Fruit fly (Drosophila melanogaster) whole organism, embryonic: Measurements from ENCODE around the gene Polr2F.

Experiments used
- Bdp1 ChIP-seq: fragments of 200-800 bp; sonication (Bioruptor generic); optimal IDR thresholded peaks from 3 replicates; lab custom pipeline; 2016; ENCODE audit warnings: missing biosample characterization, missing genetic modification characterization
- C15 ChIP-seq: fragments of 200-800 bp; sonication (Bioruptor generic); IDR thresholded peaks from 3 replicates; pipeline ENCODE4 v1.3.6; 2022; ENCODE audit warnings: missing biosample characterization, missing genetic modification characterization
- CG11504 ChIP-seq: fragments of 200-800 bp; sonication (Bioruptor generic); optimal IDR thresholded peaks from 3 replicates; lab custom pipeline; 2019; ENCODE audit warnings: missing biosample characterization, mild to moderate bottlenecking, missing genetic modification characterization, moderate library complexity
- CG11560 ChIP-seq: fragments of 200-800 bp; sonication (Bioruptor generic); IDR thresholded peaks from 3 replicates; pipeline ENCODE4 v1.3.6; 2022; ENCODE audit warnings: missing biosample characterization, missing genetic modification characterization
- CG12155 ChIP-seq: fragments of 200-800 bp; sonication (Bioruptor generic); optimal IDR thresholded peaks from 3 replicates; lab custom pipeline; 2016; ENCODE audit warnings: missing biosample characterization, missing genetic modification characterization
- CG13287 ChIP-seq: fragments of 200-800 bp; sonication (Bioruptor generic); IDR thresholded peaks from 2 replicates; pipeline ENCODE4 v1.3.6; 2022; ENCODE audit warnings: missing biosample characterization, missing genetic modification characterization; ENCODE audit not compliant: partially characterized antibody
- CG13296 ChIP-seq: fragments of 200-800 bp; sonication (Bioruptor generic); optimal IDR thresholded peaks from 3 replicates; lab custom pipeline; 2018; ENCODE audit warnings: missing biosample characterization, mild to moderate bottlenecking, missing genetic modification characterization
- CG15073 ChIP-seq: fragments of 200-800 bp; sonication (Bioruptor generic); optimal IDR thresholded peaks from 2 replicates; lab custom pipeline; 2016; ENCODE audit warnings: missing biosample characterization, missing genetic modification characterization
- CG15479 ChIP-seq: fragments of 200-800 bp; sonication (Bioruptor generic); optimal IDR thresholded peaks from 3 replicates; lab custom pipeline; 2019; ENCODE audit warnings: missing biosample characterization, mild to moderate bottlenecking, missing genetic modification characterization, moderate library complexity
- CG2712 ChIP-seq: fragments of 200-800 bp; optimal IDR thresholded peaks from 3 replicates; lab custom pipeline; 2019; ENCODE audit warnings: missing biosample characterization, mild to moderate bottlenecking, missing genetic modification characterization, moderate library complexity
- CG31388 ChIP-seq: fragments of 200-800 bp; sonication (Bioruptor generic); optimal IDR thresholded peaks from 2 replicates; lab custom pipeline; 2016; ENCODE audit warnings: missing biosample characterization, missing genetic modification characterization
- CG3163 ChIP-seq: fragments of 200-800 bp; sonication (Bioruptor generic); optimal IDR thresholded peaks from 3 replicates; lab custom pipeline; 2016; ENCODE audit warnings: missing biosample characterization, missing genetic modification characterization
- CG32772 ChIP-seq: fragments of 200-800 bp; sonication (Bioruptor generic); IDR thresholded peaks from 2 replicates; pipeline ENCODE4 v1.3.6; 2022; ENCODE audit warnings: missing biosample characterization, missing genetic modification characterization
- CG4854 ChIP-seq: fragments of 200-800 bp; sonication (Bioruptor generic); optimal IDR thresholded peaks from 2 replicates; lab custom pipeline; 2016; ENCODE audit warnings: missing biosample characterization, missing genetic modification characterization, inconsistent platforms
- CG5180 ChIP-seq: fragments of 200-800 bp; sonication (Bioruptor generic); optimal IDR thresholded peaks from 3 replicates; lab custom pipeline; 2017; ENCODE audit warnings: missing biosample characterization, missing genetic modification characterization, mild to moderate bottlenecking, moderate library complexity, missing genetic modification reagents
- CG7372 ChIP-seq: fragments of 200-800 bp; sonication (Bioruptor generic); IDR thresholded peaks from 2 replicates; pipeline ENCODE4 v1.3.6; 2022; ENCODE audit warnings: missing biosample characterization, missing genetic modification characterization
- CG7839 ChIP-seq: fragments of 200-800 bp; sonication (Bioruptor generic); optimal IDR thresholded peaks from 3 replicates; lab custom pipeline; 2018; ENCODE audit warnings: missing biosample characterization, mild to moderate bottlenecking, missing genetic modification characterization, moderate library complexity
- CG8944 ChIP-seq: fragments of 200-800 bp; sonication (Bioruptor generic); optimal IDR thresholded peaks from 3 replicates; lab custom pipeline; 2016; ENCODE audit warnings: missing biosample characterization, missing genetic modification characterization
- CHES-1-like ChIP-seq: fragments of 200-800 bp; sonication (Bioruptor generic); optimal IDR thresholded peaks from 2 replicates; lab custom pipeline; 2016; ENCODE audit warnings: missing biosample characterization, missing genetic modification characterization
- D19B ChIP-seq: fragments of 200-800 bp; sonication (Bioruptor generic); optimal IDR thresholded peaks from 2 replicates; lab custom pipeline; 2017; ENCODE audit warnings: missing biosample characterization, mild to moderate bottlenecking, missing genetic modification characterization
- Deaf1 ChIP-seq: fragments of 200-800 bp; optimal IDR thresholded peaks from 3 replicates; lab custom pipeline; 2019; ENCODE audit warnings: missing biosample characterization, mild to moderate bottlenecking, missing genetic modification characterization, moderate library complexity
- Dek ChIP-seq: fragments of 200-800 bp; sonication (Bioruptor generic); optimal IDR thresholded peaks from 3 replicates; lab custom pipeline; 2019; ENCODE audit warnings: missing biosample characterization, mild to moderate bottlenecking, missing genetic modification characterization, moderate library complexity
- E2f2 ChIP-seq: fragments of 200-800 bp; sonication (Bioruptor generic); IDR thresholded peaks from 2 replicates; pipeline ENCODE4 v1.3.6; 2022; ENCODE audit warnings: missing biosample characterization, missing genetic modification characterization
- Fer2 ChIP-seq: fragments of 200-800 bp; sonication (Bioruptor generic); optimal IDR thresholded peaks from 2 replicates; lab custom pipeline; 2018; ENCODE audit warnings: missing biosample characterization, mild to moderate bottlenecking, missing genetic modification characterization, moderate library complexity
- GATAe ChIP-seq: fragments of 200-800 bp; sonication (Bioruptor generic); conservative IDR thresholded peaks from 2 replicates; pipeline ENCODE4 v1.3.6; 2022; ENCODE audit warnings: missing biosample characterization, missing genetic modification characterization
- H2.0 ChIP-seq: fragments of 200-800 bp; sonication (Bioruptor generic); IDR thresholded peaks from 2 replicates; pipeline ENCODE4 v1.3.6; 2022; ENCODE audit warnings: missing biosample characterization, missing genetic modification characterization
- Hmr ChIP-seq: fragments of 200-800 bp; sonication (Bioruptor generic); optimal IDR thresholded peaks from 3 replicates; lab custom pipeline; 2017; ENCODE audit warnings: mild to moderate bottlenecking, missing biosample characterization, missing genetic modification reagents, missing genetic modification characterization
- Hsf ChIP-seq: fragments of 200-800 bp; sonication (Bioruptor generic); optimal IDR thresholded peaks from 3 replicates; lab custom pipeline; 2016; ENCODE audit warnings: missing biosample characterization, missing genetic modification characterization
- Oaz ChIP-seq: fragments of 200-800 bp; sonication (Bioruptor generic); IDR thresholded peaks from 2 replicates; pipeline ENCODE4 v1.3.6; 2022; ENCODE audit warnings: missing biosample characterization, missing genetic modification characterization
- PHDP ChIP-seq: fragments of 200-800 bp; sonication (Bioruptor generic); optimal IDR thresholded peaks from 3 replicates; lab custom pipeline; 2018; ENCODE audit warnings: missing biosample characterization, mild to moderate bottlenecking, missing genetic modification characterization, moderate library complexity
- Xbp1 ChIP-seq: fragments of 200-800 bp; sonication (Bioruptor generic); optimal IDR thresholded peaks from 3 replicates; lab custom pipeline; 2016; ENCODE audit warnings: missing biosample characterization, mild to moderate bottlenecking, missing genetic modification characterization
- croc ChIP-seq: fragments of 200-800 bp; sonication (Bioruptor generic); conservative IDR thresholded peaks from 3 replicates; pipeline ENCODE4 v1.3.6; 2022; ENCODE audit warnings: missing biosample characterization, missing genetic modification characterization
- ems ChIP-seq: fragments of 200-800 bp; sonication (Bioruptor generic); optimal IDR thresholded peaks from 3 replicates; lab custom pipeline; 2016; ENCODE audit warnings: missing biosample characterization, missing genetic modification characterization
- fd102C ChIP-seq: fragments of 200-800 bp; sonication (Bioruptor generic); optimal IDR thresholded peaks from 2 replicates; lab custom pipeline; 2018; ENCODE audit warnings: missing biosample characterization, mild to moderate bottlenecking, missing genetic modification characterization, moderate library complexity
- gro ChIP-seq: fragments of 200-800 bp; sonication (Bioruptor generic); optimal IDR thresholded peaks from 2 replicates; lab custom pipeline; 2016; ENCODE audit warnings: missing biosample characterization, missing genetic modification characterization
- ind ChIP-seq: fragments of 200-800 bp; sonication (Bioruptor generic); optimal IDR thresholded peaks from 3 replicates; lab custom pipeline; 2016; ENCODE audit warnings: missing biosample characterization, missing genetic modification characterization
- mld ChIP-seq: fragments of 200-800 bp; sonication (Bioruptor generic); IDR thresholded peaks from 3 replicates; pipeline ENCODE4 v1.3.6; 2022; ENCODE audit warnings: missing biosample characterization, missing genetic modification characterization; ENCODE audit not compliant: partially characterized antibody
- pan ChIP-seq, 4 experiments: fragments of >200 bp in 3 of 4; fragments of 200-800 bp in 1 of 4; sonication (Bioruptor generic) in 1 of 4; optimal IDR thresholded peaks in 3 of 4; IDR thresholded peaks in 1 of 4; 2 replicates each; pipeline versions ENCODE4 v1.3.6 to Lab custom; 2017 to 2022; ENCODE audit warnings: missing biosample characterization in 2 of 4, missing genetic modification characterization in 2 of 4, mixed read lengths in 1 of 4
- peb ChIP-seq: fragments of 200-800 bp; sonication (Bioruptor generic); IDR thresholded peaks from 2 replicates; pipeline ENCODE4 v1.3.6; 2022; ENCODE audit warnings: missing biosample characterization, missing genetic modification characterization
- pum ChIP-seq: fragments of 200-800 bp; sonication (Bioruptor generic); optimal IDR thresholded peaks from 2 replicates; lab custom pipeline; 2016; ENCODE audit warnings: missing biosample characterization, missing genetic modification characterization
- ranshi ChIP-seq: fragments of 200-800 bp; sonication (Bioruptor generic); IDR thresholded peaks from 2 replicates; pipeline ENCODE4 v1.3.6; 2022; ENCODE audit warnings: missing biosample characterization, missing genetic modification characterization
- rib ChIP-seq: fragments of 200-800 bp; sonication (Bioruptor generic); IDR thresholded peaks from 2 replicates; pipeline ENCODE4 v1.3.6; 2022; ENCODE audit warnings: missing biosample characterization, missing genetic modification characterization
- schlank ChIP-seq: fragments of 200-800 bp; sonication (Bioruptor generic); optimal IDR thresholded peaks from 2 replicates; lab custom pipeline; 2018; ENCODE audit warnings: missing biosample characterization, mild to moderate bottlenecking, missing genetic modification characterization
- sd ChIP-seq: fragments of 200-800 bp; sonication (Bioruptor generic); optimal IDR thresholded peaks from 3 replicates; lab custom pipeline; 2018; ENCODE audit warnings: missing biosample characterization, mild to moderate bottlenecking, missing genetic modification characterization, moderate library complexity
- sisA ChIP-seq: fragments of 200-800 bp; sonication (Bioruptor generic); IDR thresholded peaks from 2 replicates; pipeline ENCODE4 v1.3.6; 2022; ENCODE audit warnings: missing biosample characterization, missing genetic modification characterization
- slbo ChIP-seq: fragments of 200-800 bp; sonication (Bioruptor generic); IDR thresholded peaks from 2 replicates; pipeline ENCODE4 v1.3.6; 2022; ENCODE audit warnings: missing biosample characterization, missing genetic modification characterization
- sna ChIP-seq: fragments of 200-800 bp; sonication (Bioruptor generic); IDR thresholded peaks from 2 replicates; pipeline ENCODE4 v1.3.6; 2022; ENCODE audit warnings: missing biosample characterization, missing genetic modification characterization; ENCODE audit not compliant: partially characterized antibody
- ttk ChIP-seq: fragments of 200-800 bp; sonication (Bioruptor generic); IDR thresholded peaks from 2 replicates; pipeline ENCODE4 v2.1.2; 2022; ENCODE audit warnings: missing biosample characterization, missing genetic modification characterization
- vvl ChIP-seq: fragments of 200-800 bp; sonication (Bioruptor generic); IDR thresholded peaks from 2 replicates; pipeline ENCODE4 v1.3.6; 2022; ENCODE audit warnings: missing biosample characterization, missing genetic modification characterization

The Polr2F gene

dm6 chr3R:5368170-5368781 is 3.3 kb upstream of the Polr2F start, which contains the start of gene Cerk (continued):
- peak; percentile 59 for TF ChIP-seq vvl (GFP tag; lab: Robert Waterston, UW)
- TF ChIP-seq pan (optimal IDR thresholded peaks at IDR 0.05; lab: Kevin White, UChicago): no peak
- peak in 1 of 2 experiments; percentile 23 for TF ChIP-seq pan (GFP tag; optimal IDR thresholded peaks at IDR 0.05 in 1 of 2, IDR thresholded peaks at IDR 0.05 in 1 of 2)
- no peak for TF ChIP-seq CG15479 (GFP tag; lab: Kevin White, UChicago)
- peak; percentile 8; the same call in 1 of the 3 replicates for TF ChIP-seq CG11560 (tag; lab: Robert Waterston, UW)
- TF ChIP-seq croc (GFP tag; lab: Robert Waterston, UW): no peak
- no peak for TF ChIP-seq CG31388
- TF ChIP-seq rib: no peak
- TF ChIP-seq Hsf (GFP tag; lab: Kevin White, UChicago): peak; percentile 24
- TF ChIP-seq Dek: no peak
- TF ChIP-seq CG13287 (GFP tag; lab: Robert Waterston, UW): peak; percentile 76
- TF ChIP-seq CG8944 (GFP tag; lab: Kevin White, UChicago): peak; percentile 21
- TF ChIP-seq CG2712 (tag; lab: Kevin White, UChicago): peak; percentile 42
- 0 out of 2 replicates have a peak, but pooled peaks have one; percentile 10 for TF ChIP-seq ranshi (GFP tag; lab: Robert Waterston, UW)
- TF ChIP-seq sna (GFP tag; lab: Robert Waterston, UW): peak; percentile 47; the same call in 1 of the 2 replicates
- peak; percentile 29 for TF ChIP-seq CG11504 (tag; lab: Kevin White, UChicago)
- peak; percentile 41 for TF ChIP-seq sd (tag; lab: Kevin White, UChicago)
- TF ChIP-seq Fer2: no peak
- peak; percentile 38 for TF ChIP-seq Hmr
- TF ChIP-seq E2f2 (GFP tag; lab: Robert Waterston, UW): peak; percentile 57
- TF ChIP-seq ttk (GFP tag; lab: Robert Waterston, UW): no peak
- peak; percentile 52 for TF ChIP-seq CHES-1-like (GFP tag; lab: Kevin White, UChicago)
- TF ChIP-seq peb (GFP tag; lab: Robert Waterston, UW): no peak
- peak; percentile 38 for TF ChIP-seq gro (GFP tag; lab: Kevin White, UChicago)
- TF ChIP-seq CG7839 (tag; lab: Kevin White, UChicago): peak; percentile 26
- peak; percentile 17; the same call in 1 of the 2 replicates for TF ChIP-seq sisA (GFP tag; lab: Robert Waterston, UW)
- peak; percentile 27 for TF ChIP-seq ind (GFP tag; lab: Kevin White, UChicago)
- peak; percentile 24 for TF ChIP-seq Bdp1 (GFP tag; lab: Kevin White, UChicago)
- TF ChIP-seq C15 (GFP tag; lab: Robert Waterston, UW): no peak
- TF ChIP-seq D19B (GFP tag; lab: Kevin White, UChicago): no peak
- TF ChIP-seq CG13296 (GFP tag; lab: Kevin White, UChicago): peak; percentile 2
- no peak for TF ChIP-seq CG7372 (GFP tag; lab: Robert Waterston, UW)
- peak; percentile 36 for TF ChIP-seq PHDP (tag; lab: Kevin White, UChicago)
- 0 out of 3 replicates have a peak, but pooled peaks have one; percentile 10 for TF ChIP-seq mld
- TF ChIP-seq H2.0: no peak; the same call in 1 of the 2 replicates
- peak; percentile 24 for TF ChIP-seq ems (GFP tag; lab: Kevin White, UChicago)
- TF ChIP-seq slbo: peak; percentile 62; the same call in 1 of the 2 replicates
- TF ChIP-seq CG15073 (GFP tag; lab: Kevin White, UChicago): no peak
- TF ChIP-seq CG5180: no peak
- peak; percentile 54 for TF ChIP-seq pum (GFP tag; lab: Kevin White, UChicago)
- no peak for TF ChIP-seq schlank (tag; lab: Kevin White, UChicago)
- no peak for TF ChIP-seq CG4854 (GFP tag; lab: Kevin White, UChicago)
- TF ChIP-seq Xbp1: peak; percentile 40
- no peak for TF ChIP-seq Deaf1 (tag; lab: Kevin White, UChicago)
- no peak for TF ChIP-seq fd102C (GFP tag; lab: Kevin White, UChicago)
- TF ChIP-seq CG32772 (GFP tag; lab: Robert Waterston, UW): no peak
- no peak for TF ChIP-seq GATAe
- peak; percentile 28 for TF ChIP-seq CG3163 (GFP tag; lab: Kevin White, UChicago)
- no peak for TF ChIP-seq Oaz (GFP tag; lab: Robert Waterston, UW)
- TF ChIP-seq CG12155 (GFP tag; lab: Kevin White, UChicago): peak; percentile 72
